Fruit fly (Drosophila melanogaster) whole organism, wandering third instar larva: Measurements from ENCODE around the gene Gr63a.

Source experiments
- CG32264 ChIP-seq: fragments of 200-800 bp; sonication (Bioruptor generic); optimal IDR thresholded peaks from 2 replicates; lab custom pipeline; 2016; ENCODE audit warnings: missing biosample characterization, missing genetic modification characterization
- CG9705 ChIP-seq: fragments of 200-800 bp; sonication (Bioruptor generic); optimal IDR thresholded peaks from 2 replicates; lab custom pipeline; 2018; ENCODE audit warnings: missing biosample characterization, mild to moderate bottlenecking, missing genetic modification characterization
- CrebA ChIP-seq: fragments of 200-800 bp; sonication (Bioruptor generic); optimal IDR thresholded peaks from 2 replicates; lab custom pipeline; 2016; ENCODE audit warnings: missing biosample characterization, mild to moderate bottlenecking, missing genetic modification characterization, borderline replicate concordance
- Dfd ChIP-seq: fragments of >200 bp; optimal IDR thresholded peaks from 2 replicates; lab custom pipeline; 2017; ENCODE audit warnings: missing biosample characterization, missing genetic modification characterization
- HLH106 ChIP-seq: fragments of 200-800 bp; optimal IDR thresholded peaks from 3 replicates; lab custom pipeline; 2019; ENCODE audit warnings: missing biosample characterization, mild to moderate bottlenecking, missing genetic modification characterization, moderate library complexity
- Myc ChIP-seq: fragments of >200 bp; optimal IDR thresholded peaks from 2 replicates; lab custom pipeline; 2017
- OdsH ChIP-seq: fragments of 200-800 bp; sonication (Bioruptor generic); optimal IDR thresholded peaks from 2 replicates; lab custom pipeline; 2016; ENCODE audit warnings: missing biosample characterization, mild to moderate bottlenecking, missing genetic modification characterization
- Rel ChIP-seq, 2 experiments: fragments of 200-800 bp; sonication (Bioruptor generic) in 1 of 2; optimal IDR thresholded peaks; 2 replicates in 1 of 2; 3 replicates in 1 of 2; lab custom pipeline; 2016 to 2019; ENCODE audit warnings: mild to moderate bottlenecking in 2 of 2, missing biosample characterization in 2 of 2, missing genetic modification characterization in 2 of 2, moderate library complexity in 1 of 2
- Vsx2 ChIP-seq: fragments of 200-300, 225-300 bp; sonication (Bioruptor generic); optimal IDR thresholded peaks from 2 replicates; lab custom pipeline; 2018; ENCODE audit warnings: missing biosample characterization, missing genetic modification characterization; ENCODE audit not compliant: partially characterized antibody
- br ChIP-seq: fragments of 200-800 bp; sonication (Bioruptor generic); optimal IDR thresholded peaks from 2 replicates; lab custom pipeline; 2016; ENCODE audit warnings: missing biosample characterization, missing genetic modification characterization
- dl ChIP-seq, 2 experiments: fragments of 175-275, 200-275 bp in 1 of 2; fragments of 200-275 bp in 1 of 2; sonication (Bioruptor generic); optimal IDR thresholded peaks; lab custom pipeline; 2018; ENCODE audit warnings: mild to moderate bottlenecking in 2 of 2, missing biosample characterization in 2 of 2, missing genetic modification characterization in 2 of 2, moderate library complexity in 2 of 2; ENCODE audit not compliant: partially characterized antibody in 2 of 2, insufficient read depth in 1 of 2
- dmrt93B ChIP-seq: fragments of 200-800 bp; sonication (Bioruptor generic); optimal IDR thresholded peaks from 2 replicates; lab custom pipeline; 2018; ENCODE audit warnings: missing biosample characterization, mild to moderate bottlenecking, missing genetic modification characterization
- ey ChIP-seq: fragments of 200-800 bp; sonication (Bioruptor generic); optimal IDR thresholded peaks from 2 replicates; lab custom pipeline; 2016; ENCODE audit warnings: missing biosample characterization, missing genetic modification characterization
- foxo ChIP-seq, 2 experiments: fragments of 200-800 bp; sonication (Bioruptor generic); optimal IDR thresholded peaks; 2 replicates in 1 of 2; 3 replicates in 1 of 2; lab custom pipeline; 2016 to 2017; ENCODE audit warnings: missing biosample characterization in 2 of 2, missing genetic modification characterization in 2 of 2
- h ChIP-seq: fragments of 200-800 bp; sonication (Bioruptor generic); optimal IDR thresholded peaks from 3 replicates; lab custom pipeline; 2016; ENCODE audit warnings: missing biosample characterization, mild to moderate bottlenecking, missing genetic modification characterization
- lola ChIP-seq: fragments of >200 bp; optimal IDR thresholded peaks from 2 replicates; lab custom pipeline; 2017; ENCODE audit warnings: missing biosample characterization, missing genetic modification characterization
- pan ChIP-seq: fragments of >200 bp; optimal IDR thresholded peaks from 2 replicates; lab custom pipeline; 2017
- psq ChIP-seq: fragments of 200-800 bp; sonication (Bioruptor generic); optimal IDR thresholded peaks from 3 replicates; lab custom pipeline; 2017; ENCODE audit warnings: missing biosample characterization, mild to moderate bottlenecking, missing genetic modification characterization, moderate library complexity
- rgr ChIP-seq: fragments of 200-800 bp; sonication (Bioruptor generic); optimal IDR thresholded peaks from 3 replicates; lab custom pipeline; 2016; ENCODE audit warnings: missing biosample characterization, mild to moderate bottlenecking, missing genetic modification characterization
- sage ChIP-seq: fragments of 200-800 bp; sonication (Bioruptor generic); optimal IDR thresholded peaks from 2 replicates; lab custom pipeline; 2016; ENCODE audit warnings: missing biosample characterization, mild to moderate bottlenecking, missing genetic modification characterization
- sv ChIP-seq: fragments of 200-800 bp; sonication (Bioruptor generic); optimal IDR thresholded peaks from 3 replicates; lab custom pipeline; 2016; ENCODE audit warnings: missing biosample characterization, missing genetic modification characterization
- tai ChIP-seq: sonication (Bioruptor generic); optimal IDR thresholded peaks from 2 replicates; lab custom pipeline; 2016; ENCODE audit warnings: missing biosample characterization, missing genetic modification characterization
- usp ChIP-seq: fragments of >200 bp; optimal IDR thresholded peaks from 2 replicates; lab custom pipeline; 2017; ENCODE audit warnings: missing biosample characterization, missing genetic modification characterization

Gene Gr63a

DNA sequence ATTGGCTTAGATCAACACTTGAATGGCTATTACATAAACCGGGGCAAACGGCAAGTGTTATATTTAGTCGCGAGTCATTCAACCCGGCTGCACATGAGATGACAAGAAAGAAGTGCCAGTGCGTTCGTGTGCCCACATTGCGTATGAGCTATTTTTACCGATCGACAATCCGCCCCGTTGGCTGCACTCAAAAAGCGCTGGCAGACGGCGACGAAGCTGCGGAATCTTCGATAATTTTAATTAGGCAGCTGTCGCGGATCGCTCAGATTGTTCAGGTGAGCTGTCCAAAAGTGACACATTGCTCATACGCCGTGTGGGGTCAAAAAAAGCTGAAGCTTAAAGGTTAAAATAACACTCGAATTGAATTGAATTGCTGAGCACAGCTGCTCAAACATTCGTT is 37.7 kb upstream of the Gr63a start:
- TF ChIP-seq HLH106 (tag; lab: Kevin White, UChicago), result no peak
- TF ChIP-seq CG9705 (GFP tag; lab: Kevin White, UChicago), result no peak
- TF ChIP-seq Vsx2 (GFP tag; lab: Kevin White, UChicago), result no peak
- no peak for TF ChIP-seq sage (GFP tag; lab: Kevin White, UChicago)
- TF ChIP-seq dl (GFP tag; optimal IDR thresholded peaks at IDR 0.05; lab: Kevin White, UChicago; ENCODE audit: insufficient read depth in 1 of 2, partially characterized antibody in 2 of 2), result no peak
- no peak for TF ChIP-seq Dfd
- no peak for TF ChIP-seq dmrt93B
- no peak for TF ChIP-seq Rel (GFP tag; optimal IDR thresholded peaks at IDR 0.05; lab: Kevin White, UChicago)
- no peak for TF ChIP-seq Rel (tag; optimal IDR thresholded peaks at IDR 0.05; lab: Kevin White, UChicago)
- no peak for TF ChIP-seq CrebA (GFP tag; lab: Kevin White, UChicago)
- no peak for TF ChIP-seq foxo (GFP tag; optimal IDR thresholded peaks at IDR 0.05; lab: Kevin White, UChicago)
- no peak for TF ChIP-seq lola (GFP tag; lab: Kevin White, UChicago)
- no peak for TF ChIP-seq tai (GFP tag; lab: Kevin White, UChicago)
- TF ChIP-seq CG32264 (GFP tag; lab: Kevin White, UChicago), result no peak
- no peak for TF ChIP-seq br (GFP tag; lab: Kevin White, UChicago)
- TF ChIP-seq pan (lab: Kevin White, UChicago), result no peak

DNA sequence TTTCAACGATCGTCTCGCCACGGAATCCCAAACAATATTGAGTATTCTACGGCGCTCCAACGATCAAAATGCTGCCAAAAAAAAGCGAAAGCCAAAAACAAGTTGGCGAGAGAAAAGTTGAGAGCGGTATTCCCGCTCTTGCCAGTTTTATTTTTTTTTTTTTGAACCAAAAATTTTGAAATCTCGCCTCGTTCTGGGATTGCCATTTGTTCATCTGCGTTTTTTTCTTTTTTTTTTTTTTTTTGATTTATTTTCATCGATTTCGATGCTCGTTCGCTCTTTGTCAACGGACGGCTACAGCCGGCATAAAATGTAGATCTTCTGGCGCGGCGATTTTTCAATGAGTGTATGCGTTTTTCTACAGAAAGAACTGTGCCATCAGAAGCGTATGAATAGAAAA is 37.2 kb upstream of the Gr63a start:
- no peak for TF ChIP-seq OdsH
- TF ChIP-seq ey (GFP tag; lab: Kevin White, UChicago), result no peak
- TF ChIP-seq tai (GFP tag; lab: Kevin White, UChicago), result no peak

DNA sequence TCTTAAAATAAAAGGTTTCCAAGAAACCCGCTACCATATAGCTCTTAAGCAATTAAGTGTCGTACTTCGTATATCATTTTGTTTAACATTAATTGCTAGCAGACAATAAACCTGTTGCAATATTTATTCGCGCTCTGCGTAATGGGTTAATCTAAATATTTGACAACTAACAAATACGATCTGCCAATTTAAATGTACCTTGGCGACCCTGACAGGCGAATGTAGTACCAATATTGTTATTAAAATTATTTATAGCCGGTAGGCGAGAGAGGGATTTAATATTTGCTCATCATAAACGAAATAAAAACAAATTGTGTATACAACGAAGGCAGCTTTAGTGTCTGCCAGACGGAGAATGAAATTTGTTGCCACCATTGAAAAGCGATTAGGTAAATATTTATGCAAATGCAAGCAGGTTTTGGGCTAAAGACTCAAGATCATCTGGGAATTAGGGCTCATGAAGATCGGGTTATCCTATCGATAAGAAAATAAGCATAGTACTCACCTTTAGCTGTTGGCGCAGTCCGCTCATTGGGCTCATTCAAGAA is 36.4 kb upstream of the Gr63a start:
- TF ChIP-seq tai (GFP tag; lab: Kevin White, UChicago) (peak; percentile 10), HLH106 (tag; lab: Kevin White, UChicago) (no peak)

DNA sequence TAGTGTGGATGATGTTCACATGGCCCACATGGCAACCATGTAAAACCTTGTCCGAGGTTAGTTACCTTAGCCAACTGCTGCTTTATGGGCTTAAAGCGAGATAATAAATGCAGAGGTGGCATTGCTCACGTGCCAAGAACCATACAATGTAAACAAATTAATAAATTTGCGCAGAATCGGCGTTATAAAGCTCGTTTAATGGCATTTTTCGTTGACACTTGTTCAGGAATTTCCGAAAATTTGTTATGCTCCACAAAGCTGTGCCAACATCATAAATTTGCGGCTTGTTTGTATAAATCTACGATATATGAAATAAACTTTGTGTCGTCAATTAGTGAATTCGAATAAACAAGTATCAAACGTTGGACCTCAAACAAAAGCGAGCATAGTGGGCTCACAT is 35.4 kb upstream of the Gr63a start:
- no peak for TF ChIP-seq Vsx2 (GFP tag; lab: Kevin White, UChicago)
- TF ChIP-seq, all 38 proteins: peak for 0

DNA sequence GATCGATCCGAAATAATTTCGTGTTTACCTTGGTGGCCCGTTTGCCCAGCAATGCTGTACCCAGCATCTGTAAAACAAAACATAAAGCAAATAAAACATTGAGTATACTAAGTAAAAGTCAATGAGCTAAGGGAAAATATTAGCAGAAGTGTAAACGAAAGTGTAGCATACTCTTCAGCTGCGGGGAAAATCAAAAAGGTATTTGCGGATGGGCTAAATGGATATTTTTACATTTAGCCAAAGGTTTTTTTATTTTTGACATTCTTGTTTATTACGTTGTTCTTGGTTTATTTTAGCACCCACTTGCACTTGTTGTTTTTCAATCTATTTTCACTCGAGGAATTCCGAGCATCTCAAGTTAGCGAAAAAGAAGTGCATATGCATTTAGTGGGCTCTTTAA is 34.5 kb upstream of the Gr63a start:
- no peak for TF ChIP-seq rgr (GFP tag; lab: Kevin White, UChicago)
- TF ChIP-seq tai (GFP tag; lab: Kevin White, UChicago), result peak; percentile 36
- peak; percentile 60 for TF ChIP-seq Myc (lab: Kevin White, UChicago)
- TF ChIP-seq, all 38 proteins: peak for 2

DNA sequence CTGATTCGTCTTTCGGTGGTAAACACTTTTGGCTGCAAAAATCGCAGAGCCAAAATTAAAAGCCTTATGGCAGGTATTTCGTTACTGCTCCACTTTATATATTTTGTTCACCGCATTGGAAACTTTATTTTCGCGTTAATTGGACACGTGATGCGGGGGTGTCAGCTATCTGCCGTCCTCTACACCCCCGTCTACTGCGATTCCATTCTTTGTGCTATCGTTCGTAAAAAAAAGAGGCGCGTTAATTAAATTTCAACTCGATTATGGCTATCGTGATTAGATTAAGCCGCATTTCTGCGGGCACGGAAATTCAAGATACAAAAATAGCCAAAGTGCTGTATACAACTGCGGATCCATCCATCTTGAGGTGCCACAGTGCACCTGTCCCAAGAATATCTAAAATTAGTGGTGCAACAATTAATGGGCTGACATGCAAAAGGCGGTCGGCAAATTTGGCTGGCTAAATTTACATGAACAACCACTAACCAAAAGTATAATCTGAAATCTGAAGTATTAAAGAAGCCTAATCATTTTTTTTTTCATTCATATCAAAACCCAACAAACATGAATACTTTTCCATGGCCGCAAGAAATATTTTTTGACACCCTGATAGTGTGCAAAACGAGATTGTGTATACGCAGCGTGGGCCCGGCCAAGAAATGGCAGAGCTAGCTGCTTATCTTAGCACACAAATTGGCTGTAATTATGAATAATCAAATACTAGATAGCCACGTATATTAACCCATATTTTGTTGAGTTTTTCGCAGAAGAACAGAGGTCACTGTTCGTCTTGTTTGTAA is 33.8 kb upstream of the Gr63a start:
- no peak for TF ChIP-seq usp (GFP tag; lab: Kevin White, UChicago)
- TF ChIP-seq Myc (lab: Kevin White, UChicago), result no peak
- TF ChIP-seq h, result peak; percentile 27
- no peak for TF ChIP-seq foxo (GFP tag; optimal IDR thresholded peaks at IDR 0.05; lab: Kevin White, UChicago)
- no peak for TF ChIP-seq CG9705 (GFP tag; lab: Kevin White, UChicago)
- no peak for TF ChIP-seq CrebA (GFP tag; lab: Kevin White, UChicago)
- peak; percentile 70 for TF ChIP-seq Vsx2 (GFP tag; lab: Kevin White, UChicago)
- no peak for TF ChIP-seq Dfd
- no peak for TF ChIP-seq CG32264 (GFP tag; lab: Kevin White, UChicago)
- no peak for TF ChIP-seq Rel (GFP tag; optimal IDR thresholded peaks at IDR 0.05; lab: Kevin White, UChicago)
- TF ChIP-seq Rel (tag; optimal IDR thresholded peaks at IDR 0.05; lab: Kevin White, UChicago), result peak; percentile 23
- TF ChIP-seq pan (lab: Kevin White, UChicago), result no peak
- no peak for TF ChIP-seq dmrt93B
- TF ChIP-seq rgr (GFP tag; lab: Kevin White, UChicago), result peak; percentile 20
- TF ChIP-seq sv (GFP tag; lab: Kevin White, UChicago), result no peak
- TF ChIP-seq tai (GFP tag; lab: Kevin White, UChicago), result no peak
- peak; percentile 9 for TF ChIP-seq psq (GFP tag; lab: Kevin White, UChicago)
